Worm (Caenorhabditis elegans) whole organism, L4 larva: ENCODE data around the gene nfx-1.
A peak's percentile ranks its signal among the peaks of the same experiment; 100 is the strongest.

ENCODE experiments used
- D1046.2 ChIP-seq: fragments of 200-800 bp; sonication (Bioruptor generic); IDR thresholded peaks from 2 replicates; pipeline ENCODE4 v1.3.6; 2022; ENCODE audit warnings: missing genetic modification characterization, missing compliant biosample characterization
- F10B5.3 ChIP-seq: sonication (generic microtip); optimal IDR thresholded peaks from 2 replicates; lab custom pipeline; 2016; ENCODE audit warnings: mild to moderate bottlenecking, missing genetic modification characterization, missing compliant biosample characterization
- F26F4.8 ChIP-seq: fragments of 200-800 bp; sonication (Bioruptor generic); conservative IDR thresholded peaks from 2 replicates; pipeline ENCODE4 v1.3.6; 2022; ENCODE audit warnings: missing genetic modification characterization, missing compliant biosample characterization
- F37D6.2 ChIP-seq: sonication (generic microtip); optimal IDR thresholded peaks from 2 replicates; lab custom pipeline; 2016; ENCODE audit warnings: mild to moderate bottlenecking, missing genetic modification characterization, missing compliant biosample characterization
- T20F7.1 ChIP-seq: fragments of 200-800 bp; sonication (Bioruptor generic); optimal IDR thresholded peaks from 2 replicates; lab custom pipeline; 2018; ENCODE audit warnings: mild to moderate bottlenecking, missing genetic modification characterization, missing compliant biosample characterization
- Y48G9A.11 ChIP-seq: fragments of 200-800 bp; sonication (Bioruptor generic); IDR thresholded peaks from 2 replicates; pipeline ENCODE4 v1.3.6; 2022; ENCODE audit warnings: missing genetic modification reagents, missing genetic modification characterization, missing compliant biosample characterization
- ZK337.2 ChIP-seq: fragments of 200-800 bp; sonication (Bioruptor generic); IDR thresholded peaks from 2 replicates; pipeline ENCODE4 v1.3.6; 2022; ENCODE audit warnings: missing genetic modification reagents, missing genetic modification characterization, missing compliant biosample characterization
- aha-1 ChIP-seq: fragments of 150-350 bp; peaks from one replicate; lab custom pipeline; 2014; ENCODE audit warnings: missing biosample characterization, missing genetic modification characterization
- aly-2 ChIP-seq: sonication (generic microtip); optimal IDR thresholded peaks from 2 replicates; lab custom pipeline; 2018; ENCODE audit warnings: missing biosample characterization, missing genetic modification characterization
- ama-1 ChIP-seq: fragments of 150-350 bp; optimal IDR thresholded peaks from 2 replicates; lab custom pipeline; 2014; ENCODE audit warnings: inconsistent platforms, mixed read lengths
- ceh-28 ChIP-seq: fragments of 150-350 bp; optimal IDR thresholded peaks from 2 replicates; lab custom pipeline; 2014; ENCODE audit warnings: missing biosample characterization, missing genetic modification reagents, missing genetic modification characterization
- ceh-44 ChIP-seq: fragments of 200-800 bp; sonication (Bioruptor generic); IDR thresholded peaks from 2 replicates; pipeline ENCODE4 v1.3.6; 2022; ENCODE audit warnings: missing genetic modification reagents, missing genetic modification characterization, missing compliant biosample characterization
- ceh-82 ChIP-seq: sonication (generic microtip); optimal IDR thresholded peaks from 2 replicates; lab custom pipeline; 2017; ENCODE audit warnings: missing biosample characterization, missing genetic modification characterization
- ces-1 ChIP-seq: fragments of 150-350 bp; sonication (generic microtip); optimal IDR thresholded peaks from 4 replicates; lab custom pipeline; 2014; ENCODE audit warnings: missing biosample characterization, missing genetic modification reagents, missing genetic modification characterization
- cey-2 ChIP-seq: sonication (generic microtip); optimal IDR thresholded peaks from 3 replicates; lab custom pipeline; 2017; ENCODE audit warnings: missing genetic modification characterization, mild to moderate bottlenecking, missing compliant biosample characterization, antibody characterized with exemption, borderline replicate concordance; ENCODE audit not compliant: insufficient read depth
- daf-12 ChIP-seq: fragments of 150-350 bp; optimal IDR thresholded peaks from 2 replicates; lab custom pipeline; 2014; ENCODE audit warnings: missing biosample characterization, missing genetic modification reagents, missing genetic modification characterization
- daf-16 ChIP-seq, 3 experiments: sonication (generic microtip); optimal IDR thresholded peaks; 2 replicates each; lab custom pipeline; 2016 to 2017; ENCODE audit warnings: missing genetic modification characterization in 3 of 3, missing genetic modification reagents in 3 of 3, mild to moderate bottlenecking in 2 of 3, missing compliant biosample characterization in 2 of 3, missing biosample characterization in 1 of 3, moderate library complexity in 1 of 3
- daf-19 ChIP-seq: fragments of 200-800 bp; sonication (Bioruptor generic); conservative IDR thresholded peaks from 2 replicates; pipeline ENCODE4 v1.3.6; 2022; ENCODE audit warnings: missing genetic modification characterization, missing compliant biosample characterization
- daf-8 ChIP-seq: fragments of 200-800 bp; sonication (Bioruptor generic); IDR thresholded peaks from 2 replicates; pipeline ENCODE4 v1.3.6; 2022; ENCODE audit warnings: missing genetic modification characterization, missing compliant biosample characterization
- dmd-6 ChIP-seq: fragments of 200-800 bp; sonication (Bioruptor generic); IDR thresholded peaks from 2 replicates; pipeline ENCODE4 v1.3.6; 2022; ENCODE audit warnings: missing genetic modification reagents, missing genetic modification characterization, missing compliant biosample characterization
- dmd-9 ChIP-seq: fragments of 200-800 bp; sonication (Bioruptor generic); IDR thresholded peaks from 2 replicates; pipeline ENCODE4 v1.3.6; 2022; ENCODE audit warnings: missing genetic modification reagents, missing genetic modification characterization, missing compliant biosample characterization
- dpl-1 ChIP-seq: fragments of 150-350 bp; optimal IDR thresholded peaks from 2 replicates; lab custom pipeline; 2014; ENCODE audit warnings: missing biosample characterization, missing genetic modification reagents, missing genetic modification characterization
- dve-1 ChIP-seq: sonication (generic microtip); optimal IDR thresholded peaks from 2 replicates; lab custom pipeline; 2017; ENCODE audit warnings: antibody characterized with exemption, mild to moderate bottlenecking, missing genetic modification characterization, missing compliant biosample characterization; ENCODE audit not compliant: insufficient read depth
- fos-1 ChIP-seq: fragments of 150-350 bp; optimal IDR thresholded peaks from 2 replicates; lab custom pipeline; 2014; ENCODE audit warnings: missing biosample characterization, missing genetic modification characterization
- gei-8 ChIP-seq: fragments of 200-800 bp; sonication (Bioruptor generic); optimal IDR thresholded peaks from 2 replicates; lab custom pipeline; 2018; ENCODE audit warnings: mild to moderate bottlenecking, missing genetic modification characterization, missing compliant biosample characterization
- hif-1 ChIP-seq, 2 experiments: sonication (generic microtip); optimal IDR thresholded peaks; 2 replicates each; lab custom pipeline; 2016 to 2017; ENCODE audit warnings: missing compliant biosample characterization in 2 of 2, missing genetic modification characterization in 2 of 2, missing genetic modification reagents in 2 of 2, missing genotype in 2 of 2, mild to moderate bottlenecking in 1 of 2
- hlh-11 ChIP-seq: fragments of 200-800 bp; sonication (Bioruptor generic); optimal IDR thresholded peaks from 2 replicates; lab custom pipeline; 2018; ENCODE audit warnings: mild to moderate bottlenecking, missing genetic modification characterization, missing compliant biosample characterization
- hmg-1.1 ChIP-seq: fragments of 200-800 bp; sonication (Bioruptor generic); IDR thresholded peaks from 2 replicates; pipeline ENCODE4 v1.3.6; 2022; ENCODE audit warnings: missing genetic modification reagents, missing genetic modification characterization, missing compliant biosample characterization
- lin-1 ChIP-seq: fragments of 200-800 bp; sonication (Bioruptor generic); IDR thresholded peaks from 2 replicates; pipeline ENCODE4 v1.3.6; 2022; ENCODE audit warnings: missing genetic modification reagents, missing genetic modification characterization, missing compliant biosample characterization
- lin-15B ChIP-seq: fragments of 150-350 bp; sonication (generic microtip); optimal IDR thresholded peaks from 3 replicates; lab custom pipeline; 2014; ENCODE audit warnings: missing biosample characterization, missing genetic modification characterization
- lin-29 ChIP-seq: fragments of 200-800 bp; sonication (Bioruptor generic); IDR thresholded peaks from 2 replicates; pipeline ENCODE4 v1.3.6; 2022; ENCODE audit warnings: missing genetic modification reagents, missing genetic modification characterization, missing compliant biosample characterization
- lin-39 ChIP-seq: fragments of 150-350 bp; optimal IDR thresholded peaks from 2 replicates; lab custom pipeline; 2014; ENCODE audit warnings: missing biosample characterization, missing genetic modification reagents, missing genetic modification characterization
- lsy-2 ChIP-seq, 2 experiments: fragments of 150-350 bp in 1 of 2; sonication (generic microtip) in 1 of 2; optimal IDR thresholded peaks; 2 replicates each; lab custom pipeline; 2014 to 2017; ENCODE audit warnings: missing biosample characterization in 2 of 2, missing genetic modification characterization in 2 of 2
- mdl-1 ChIP-seq, 2 experiments: fragments of 150-350 bp in 1 of 2; sonication (generic microtip) in 1 of 2; optimal IDR thresholded peaks; 2 replicates each; lab custom pipeline; 2014 to 2017; ENCODE audit warnings: missing biosample characterization in 2 of 2, missing genetic modification characterization in 2 of 2
- mep-1 ChIP-seq: fragments of 150-350 bp; sonication (generic microtip); optimal IDR thresholded peaks from 3 replicates; lab custom pipeline; 2014; ENCODE audit warnings: missing biosample characterization, missing genetic modification characterization
- mxl-2 ChIP-seq: fragments of 200-800 bp; sonication (Bioruptor generic); conservative IDR thresholded peaks from 2 replicates; pipeline ENCODE4 v1.3.6; 2022; ENCODE audit warnings: missing genetic modification reagents, missing genetic modification characterization, missing compliant biosample characterization
- mxl-3 ChIP-seq: fragments of 200-800 bp; sonication (Bioruptor generic); optimal IDR thresholded peaks from 2 replicates; lab custom pipeline; 2018; ENCODE audit warnings: mild to moderate bottlenecking, missing genetic modification characterization, missing compliant biosample characterization
- nhr-111 ChIP-seq: fragments of 200-800 bp; sonication (Bioruptor generic); optimal IDR thresholded peaks from 2 replicates; lab custom pipeline; 2018; ENCODE audit warnings: mild to moderate bottlenecking, missing genetic modification characterization, missing compliant biosample characterization
- nhr-237 ChIP-seq: sonication (generic microtip); optimal IDR thresholded peaks from 2 replicates; lab custom pipeline; 2017; ENCODE audit warnings: missing biosample characterization, missing genetic modification characterization
- nhr-28 ChIP-seq: fragments of 150-350 bp; optimal IDR thresholded peaks from 2 replicates; lab custom pipeline; 2014; ENCODE audit warnings: missing biosample characterization, missing genetic modification characterization
- nhr-48 ChIP-seq: sonication (generic microtip); optimal IDR thresholded peaks from 2 replicates; lab custom pipeline; 2016; ENCODE audit warnings: mild to moderate bottlenecking, missing genetic modification characterization, missing compliant biosample characterization
- pha-4 ChIP-seq, 2 experiments: fragments of 150-350 bp in 1 of 2; fragments of 200-800 bp in 1 of 2; sonication (Bioruptor generic) in 1 of 2; IDR thresholded peaks in 1 of 2; optimal IDR thresholded peaks in 1 of 2; 2 replicates each; pipeline versions ENCODE4 v1.3.6 to Lab custom; 2014 to 2022; ENCODE audit warnings: missing genetic modification characterization in 2 of 2, missing genetic modification reagents in 2 of 2, missing biosample characterization in 1 of 2, missing compliant biosample characterization in 1 of 2
- snpc-1.2 ChIP-seq: fragments of 200-800 bp; sonication (Bioruptor generic); IDR thresholded peaks from 2 replicates; pipeline ENCODE4 v1.3.6; 2022; ENCODE audit warnings: missing genetic modification reagents, missing genetic modification characterization, missing compliant biosample characterization
- snpc-4 ChIP-seq: fragments of 150-350 bp; optimal IDR thresholded peaks from 2 replicates; lab custom pipeline; 2014; ENCODE audit warnings: missing biosample characterization, missing genetic modification characterization
- tra-1 ChIP-seq: fragments of 200-800 bp; sonication (Bioruptor generic); IDR thresholded peaks from 2 replicates; pipeline ENCODE4 v1.3.6; 2022; ENCODE audit warnings: missing genetic modification reagents, missing genetic modification characterization, missing compliant biosample characterization
- unc-130 ChIP-seq: sonication (generic microtip); optimal IDR thresholded peaks from 2 replicates; lab custom pipeline; 2016; ENCODE audit warnings: missing genetic modification reagents, missing genetic modification characterization, missing compliant biosample characterization
- unc-39 ChIP-seq: sonication (generic microtip); optimal IDR thresholded peaks from 2 replicates; lab custom pipeline; 2017; ENCODE audit warnings: missing biosample characterization, missing genetic modification characterization
- zag-1 ChIP-seq: fragments of 150-350 bp; optimal IDR thresholded peaks from 2 replicates; lab custom pipeline; 2014; ENCODE audit warnings: missing biosample characterization, missing genetic modification characterization
- zfp-3 ChIP-seq: fragments of 200-800 bp; sonication (Bioruptor generic); conservative IDR thresholded peaks from 2 replicates; pipeline ENCODE4 v1.3.6; 2022; ENCODE audit warnings: missing genetic modification reagents, missing genetic modification characterization, missing compliant biosample characterization
- zip-11 ChIP-seq: fragments of 200-800 bp; sonication (Bioruptor generic); IDR thresholded peaks from 2 replicates; pipeline ENCODE4 v1.3.6; 2022; ENCODE audit warnings: missing genetic modification characterization, missing compliant biosample characterization

nfx-1 gene

ce11 chrIII:6395706-6396232, 20.6 kb downstream of the nfx-1 start, which contains the start of gene oatr-1:
Gene oatr-1, minus strand, starts transcription at chrIII:6396182.
- TF ChIP-seq F26F4.8 (GFP tag; lab: Robert Waterston, UW) = no peak
- no peak for TF ChIP-seq ceh-82 (tag; lab: Kevin White, UChicago)
- no peak for TF ChIP-seq lin-39 (tag; lab: Kevin White, UChicago)
- no peak for TF ChIP-seq T20F7.1 (GFP tag; lab: Kevin White, UChicago)
- TF ChIP-seq daf-19 (GFP tag; lab: Robert Waterston, UW) = no peak
- no peak for TF ChIP-seq ama-1 (lab: Kevin White, UChicago)
- TF ChIP-seq lin-29 (GFP tag; lab: Robert Waterston, UW) = no peak
- no peak for TF ChIP-seq fos-1 (tag; lab: Kevin White, UChicago)
- no peak for TF ChIP-seq nhr-48 (tag; lab: Kevin White, UChicago)
- no peak for TF ChIP-seq snpc-1.2 (GFP tag; lab: Robert Waterston, UW)
- no peak for TF ChIP-seq aly-2 (tag; lab: Kevin White, UChicago)
- no peak for TF ChIP-seq daf-16 (GFP tag; optimal IDR thresholded peaks at IDR 0.05; lab: Kevin White, UChicago)
- peak; percentile 41 for TF ChIP-seq daf-16 (tag; optimal IDR thresholded peaks at IDR 0.05; lab: Kevin White, UChicago)
- TF ChIP-seq ces-1 = no peak
- TF ChIP-seq cey-2 (tag; lab: Kevin White, UChicago) = no peak
- TF ChIP-seq mep-1 (tag; lab: Kevin White, UChicago) = no peak
- TF ChIP-seq hmg-1.1 (GFP tag; lab: Robert Waterston, UW) = no peak
- TF ChIP-seq nhr-28 = peak; percentile 48
- no peak for TF ChIP-seq daf-12
- TF ChIP-seq zag-1 (tag; lab: Kevin White, UChicago) = no peak
- TF ChIP-seq aha-1 (tag; lab: Kevin White, UChicago) = peak; percentile 49
- no peak for TF ChIP-seq lin-1 (GFP tag; lab: Robert Waterston, UW)
- TF ChIP-seq lin-15B = no peak
- TF ChIP-seq dve-1 = peak; percentile 27
- TF ChIP-seq zfp-3 (GFP tag; lab: Robert Waterston, UW) = no peak
- no peak for TF ChIP-seq nhr-111 (GFP tag; lab: Kevin White, UChicago)
- TF ChIP-seq F37D6.2 (tag; lab: Kevin White, UChicago) = no peak
- no peak for TF ChIP-seq hif-1 (tag; optimal IDR thresholded peaks at IDR 0.05; lab: Kevin White, UChicago)
- no peak for TF ChIP-seq lsy-2 (tag; optimal IDR thresholded peaks at IDR 0.05; lab: Kevin White, UChicago)
- TF ChIP-seq D1046.2 = no peak
- no peak for TF ChIP-seq mxl-2
- TF ChIP-seq dmd-6 (GFP tag; lab: Robert Waterston, UW) = peak; percentile 66
- no peak for TF ChIP-seq F10B5.3 (tag; lab: Kevin White, UChicago)
- TF ChIP-seq hlh-11 = peak; percentile 25
- TF ChIP-seq ceh-28 = no peak
- no peak for TF ChIP-seq dpl-1 (GFP tag; lab: Kevin White, UChicago)
- no peak for TF ChIP-seq snpc-4 (tag; lab: Kevin White, UChicago)
- TF ChIP-seq dmd-9 (GFP tag; lab: Robert Waterston, UW) = no peak
- TF ChIP-seq gei-8 (GFP tag; lab: Kevin White, UChicago) = no peak
- TF ChIP-seq unc-130 = no peak
- no peak for TF ChIP-seq pha-4 (GFP tag; IDR thresholded peaks at IDR 0.05; lab: Robert Waterston, UW)
- no peak for TF ChIP-seq pha-4 (tag; optimal IDR thresholded peaks at IDR 0.05; lab: Kevin White, UChicago)
- peak in 1 of 2 experiments; percentile 65 for TF ChIP-seq mdl-1 (tag; optimal IDR thresholded peaks at IDR 0.05; lab: Kevin White, UChicago)
- TF ChIP-seq mxl-3 = peak; percentile 80
- no peak for TF ChIP-seq nhr-237 (tag; lab: Kevin White, UChicago)
- no peak for TF ChIP-seq unc-39
- TF ChIP-seq daf-8 (GFP tag; lab: Robert Waterston, UW) = no peak
- TF ChIP-seq ceh-44 (GFP tag; lab: Robert Waterston, UW) = no peak
- TF ChIP-seq zip-11 (GFP tag; lab: Robert Waterston, UW) = no peak
- TF ChIP-seq tra-1 (GFP tag; lab: Robert Waterston, UW) = no peak
- TF ChIP-seq Y48G9A.11 (GFP tag; lab: Robert Waterston, UW) = no peak
- TF ChIP-seq ZK337.2 = no peak
